Fruit fly (Drosophila melanogaster): Measurements from ENCODE around the gene Ada2b.

Ada2b gene

DNA sequence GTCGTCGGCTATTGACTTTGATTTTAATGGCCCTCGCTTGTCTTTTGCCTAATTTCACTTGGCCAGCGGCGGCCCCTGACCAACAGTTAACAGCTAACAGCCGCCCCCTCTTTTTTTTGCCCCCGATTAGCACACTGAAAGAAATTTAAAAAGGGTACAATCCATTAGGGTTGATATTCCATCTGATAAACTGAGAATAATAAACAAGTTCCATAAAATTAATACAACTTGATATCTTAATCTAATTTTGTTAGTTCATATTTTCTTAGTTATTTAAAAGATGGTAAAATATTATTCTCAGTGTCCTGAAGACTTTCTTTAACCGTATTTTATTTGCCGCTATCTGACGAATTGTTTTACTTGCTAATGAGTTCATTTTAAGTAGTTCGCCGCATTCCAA is 50.8 kb downstream of the Ada2b start:
- TF ChIP-seq CTCF (optimal IDR thresholded peaks at IDR 0.05) (no peak), CG8478 (optimal IDR thresholded peaks at IDR 0.05) (no peak)

dm6 chr3R:8187446-8188133 is 52.7 kb downstream of the Ada2b start:
- TF ChIP-seq CTCF (optimal IDR thresholded peaks at IDR 0.05) = no peak
- TF ChIP-seq CG8478 (optimal IDR thresholded peaks at IDR 0.05) = no peak
